Fruit fly (Drosophila melanogaster) whole organism, embryonic: ENCODE results near the gene CDase.

ENCODE experiments used
- Awh ChIP-seq: fragments of 200-800 bp; sonication (Bioruptor generic); IDR thresholded peaks from 2 replicates; pipeline ENCODE4, ENCODE4 v1.3.6; 2022; ENCODE audit warnings: missing biosample characterization, missing genetic modification characterization
- B-H1 ChIP-seq: fragments of 200-800 bp; sonication (Bioruptor generic); IDR thresholded peaks from 3 replicates; pipeline ENCODE4 v1.3.6; 2022; ENCODE audit warnings: missing biosample characterization, missing genetic modification characterization
- Blimp-1 ChIP-seq: fragments of 200-800 bp; sonication (Bioruptor generic); optimal IDR thresholded peaks from 3 replicates; lab custom pipeline; 2018; ENCODE audit warnings: missing biosample characterization, missing genetic modification characterization, mild to moderate bottlenecking, moderate library complexity, missing genetic modification reagents
- CG10462 ChIP-seq: fragments of 200-800 bp; sonication (Bioruptor generic); optimal IDR thresholded peaks from 2 replicates; lab custom pipeline; 2016; ENCODE audit warnings: missing biosample characterization, missing genetic modification characterization
- CG10959 ChIP-seq: fragments of 200-800 bp; sonication (Bioruptor generic); IDR thresholded peaks from 2 replicates; pipeline ENCODE4 v1.3.6; 2022; ENCODE audit warnings: missing biosample characterization, missing genetic modification characterization
- CG12769 ChIP-seq: fragments of 200-800 bp; sonication (Bioruptor generic); optimal IDR thresholded peaks from 2 replicates; lab custom pipeline; 2019; ENCODE audit warnings: missing biosample characterization, mild to moderate bottlenecking, missing genetic modification characterization, moderate library complexity
- CG13123 ChIP-seq: fragments of 200-800 bp; sonication (Bioruptor generic); optimal IDR thresholded peaks from 2 replicates; lab custom pipeline; 2016; ENCODE audit warnings: missing biosample characterization, missing genetic modification characterization
- CG13424 ChIP-seq: fragments of 200-800 bp; sonication (Bioruptor generic); optimal IDR thresholded peaks from 2 replicates; lab custom pipeline; 2019; ENCODE audit warnings: missing biosample characterization, mild to moderate bottlenecking, missing genetic modification characterization, moderate library complexity
- CG14667 ChIP-seq: fragments of 200-800 bp; sonication (Bioruptor generic); IDR thresholded peaks from 2 replicates; pipeline ENCODE4 v1.3.6; 2022; ENCODE audit warnings: missing biosample characterization, missing genetic modification characterization
- CG15479 ChIP-seq: fragments of 200-800 bp; sonication (Bioruptor generic); optimal IDR thresholded peaks from 3 replicates; lab custom pipeline; 2019; ENCODE audit warnings: missing biosample characterization, mild to moderate bottlenecking, missing genetic modification characterization, moderate library complexity
- CG1602 ChIP-seq: fragments of 200-800 bp; sonication (Bioruptor generic); optimal IDR thresholded peaks from 3 replicates; lab custom pipeline; 2016; ENCODE audit warnings: missing biosample characterization, missing genetic modification characterization
- CG16815 ChIP-seq: fragments of 200-800 bp; sonication (Bioruptor generic); optimal IDR thresholded peaks from 3 replicates; lab custom pipeline; 2017; ENCODE audit warnings: missing biosample characterization, mild to moderate bottlenecking, missing genetic modification characterization
- CG18011 ChIP-seq: fragments of 200-800 bp; sonication (Bioruptor generic); optimal IDR thresholded peaks from 2 replicates; lab custom pipeline; 2017; ENCODE audit warnings: missing biosample characterization, missing genetic modification characterization, mild to moderate bottlenecking, moderate library complexity, missing genotype
- CG2116 ChIP-seq: fragments of 200-800 bp; sonication (Bioruptor generic); optimal IDR thresholded peaks from 3 replicates; lab custom pipeline; 2018; ENCODE audit warnings: missing biosample characterization, mild to moderate bottlenecking, missing genetic modification characterization
- CG3065 ChIP-seq: fragments of 200-800 bp; sonication (Bioruptor generic); optimal IDR thresholded peaks from 2 replicates; lab custom pipeline; 2016; ENCODE audit warnings: missing biosample characterization, missing genetic modification characterization
- CG32772 ChIP-seq: fragments of 200-800 bp; sonication (Bioruptor generic); IDR thresholded peaks from 2 replicates; pipeline ENCODE4 v1.3.6; 2022; ENCODE audit warnings: missing biosample characterization, missing genetic modification characterization
- CG3838 ChIP-seq: fragments of 200-800 bp; sonication (Bioruptor generic); optimal IDR thresholded peaks from 3 replicates; lab custom pipeline; 2016; ENCODE audit warnings: missing biosample characterization, missing genetic modification characterization
- CG6683 ChIP-seq: fragments of 200-800 bp; sonication (Bioruptor generic); optimal IDR thresholded peaks from 2 replicates; lab custom pipeline; 2017; ENCODE audit warnings: missing biosample characterization, mild to moderate bottlenecking, missing genetic modification characterization, missing genetic modification reagents
- CG6765 ChIP-seq: fragments of 200-800 bp; sonication (Bioruptor generic); optimal IDR thresholded peaks from 3 replicates; lab custom pipeline; 2017; ENCODE audit warnings: missing biosample characterization, mild to moderate bottlenecking, missing genetic modification characterization
- CG6813 ChIP-seq: fragments of 200-800 bp; sonication (Bioruptor generic); optimal IDR thresholded peaks from 2 replicates; lab custom pipeline; 2017; ENCODE audit warnings: missing biosample characterization, missing genetic modification characterization, mild to moderate bottlenecking, moderate library complexity, missing genetic modification reagents
- CG8281 ChIP-seq: fragments of 200-800 bp; sonication (Bioruptor generic); optimal IDR thresholded peaks from 2 replicates; lab custom pipeline; 2018; ENCODE audit warnings: missing biosample characterization, mild to moderate bottlenecking, missing genetic modification characterization, moderate library complexity
- CG8359 ChIP-seq: fragments of 200-800 bp; sonication (Bioruptor generic); optimal IDR thresholded peaks from 2 replicates; lab custom pipeline; 2017; ENCODE audit warnings: missing biosample characterization, mild to moderate bottlenecking, missing genetic modification characterization, borderline replicate concordance
- CG8944 ChIP-seq: fragments of 200-800 bp; sonication (Bioruptor generic); optimal IDR thresholded peaks from 3 replicates; lab custom pipeline; 2016; ENCODE audit warnings: missing biosample characterization, missing genetic modification characterization
- CG9609 ChIP-seq: fragments of 200-800 bp; sonication (Bioruptor generic); optimal IDR thresholded peaks from 3 replicates; lab custom pipeline; 2016; ENCODE audit warnings: missing biosample characterization, missing genetic modification characterization
- CHES-1-like ChIP-seq: fragments of 200-800 bp; sonication (Bioruptor generic); optimal IDR thresholded peaks from 2 replicates; lab custom pipeline; 2016; ENCODE audit warnings: missing biosample characterization, missing genetic modification characterization
- Deaf1 ChIP-seq: fragments of 200-800 bp; optimal IDR thresholded peaks from 3 replicates; lab custom pipeline; 2019; ENCODE audit warnings: missing biosample characterization, mild to moderate bottlenecking, missing genetic modification characterization, moderate library complexity
- Eip74EF ChIP-seq, 2 experiments: fragments of 200-800 bp in 1 of 2; fragments of >200 bp in 1 of 2; sonication (Bioruptor generic) in 1 of 2; optimal IDR thresholded peaks; 2 replicates each; lab custom pipeline; 2017 to 2019; ENCODE audit warnings: missing biosample characterization in 2 of 2, missing genetic modification characterization in 2 of 2, mild to moderate bottlenecking in 1 of 2, moderate library complexity in 1 of 2
- Fer1 ChIP-seq: fragments of 200-800 bp; sonication (Bioruptor generic); optimal IDR thresholded peaks from 2 replicates; lab custom pipeline; 2017; ENCODE audit warnings: missing biosample characterization, mild to moderate bottlenecking, missing genetic modification characterization
- HLH54F ChIP-seq: fragments of 200-800 bp; sonication (Bioruptor generic); optimal IDR thresholded peaks from 3 replicates; lab custom pipeline; 2016; ENCODE audit warnings: missing biosample characterization, missing genetic modification characterization
- Hey ChIP-seq: fragments of 200-800 bp; sonication (Bioruptor generic); optimal IDR thresholded peaks from 3 replicates; lab custom pipeline; 2018; ENCODE audit warnings: missing biosample characterization, mild to moderate bottlenecking, missing genetic modification characterization
- Lhr ChIP-seq: fragments of 200-800 bp; sonication (Bioruptor generic); optimal IDR thresholded peaks from 3 replicates; lab custom pipeline; 2017; ENCODE audit warnings: mild to moderate bottlenecking, missing biosample characterization, missing genetic modification reagents, missing genetic modification characterization
- Mad ChIP-seq: fragments of 200-800 bp; sonication (Bioruptor generic); optimal IDR thresholded peaks from 2 replicates; lab custom pipeline; 2016; ENCODE audit warnings: missing biosample characterization, missing genetic modification characterization
- NFAT ChIP-seq: fragments of 200-800 bp; sonication (Bioruptor generic); IDR thresholded peaks from 2 replicates; pipeline ENCODE4 v1.3.6; 2022; ENCODE audit warnings: missing biosample characterization, missing genetic modification characterization
- Nf-YA ChIP-seq: fragments of 200-800 bp; sonication (Bioruptor generic); IDR thresholded peaks from 2 replicates; pipeline ENCODE4 v1.3.6; 2022; ENCODE audit warnings: missing biosample characterization, missing genetic modification characterization
- Poxn ChIP-seq: fragments of 200-800 bp; sonication (Bioruptor generic); IDR thresholded peaks from 2 replicates; pipeline ENCODE4 v1.3.6; 2022; ENCODE audit warnings: missing biosample characterization, missing genetic modification characterization
- Sry-β ChIP-seq: fragments of 200-800 bp; sonication (Bioruptor generic); optimal IDR thresholded peaks from 2 replicates; lab custom pipeline; 2018; ENCODE audit warnings: missing biosample characterization, mild to moderate bottlenecking, missing genetic modification characterization, moderate library complexity
- Taf1 ChIP-seq: fragments of 200-800 bp; sonication (Bioruptor generic); IDR thresholded peaks from 2 replicates; pipeline ENCODE4 v1.3.6; 2022; ENCODE audit warnings: missing biosample characterization, missing genetic modification characterization
- abd-A ChIP-seq: fragments of 200-800 bp; sonication (Bioruptor generic); optimal IDR thresholded peaks from 3 replicates; lab custom pipeline; 2019; ENCODE audit warnings: missing biosample characterization, mild to moderate bottlenecking, missing genetic modification characterization, moderate library complexity
- az2 ChIP-seq: fragments of 200-800 bp; sonication (Bioruptor generic); optimal IDR thresholded peaks from 3 replicates; lab custom pipeline; 2016; ENCODE audit warnings: missing biosample characterization, missing genetic modification characterization
- caup ChIP-seq: fragments of 200-800 bp; sonication (Bioruptor generic); optimal IDR thresholded peaks from 3 replicates; lab custom pipeline; 2017; ENCODE audit warnings: missing biosample characterization, mild to moderate bottlenecking, missing genetic modification characterization, moderate library complexity; ENCODE audit not compliant: severe bottlenecking
- da ChIP-seq: fragments of 200-800 bp; sonication (Bioruptor generic); optimal IDR thresholded peaks from 2 replicates; lab custom pipeline; 2016; ENCODE audit warnings: missing biosample characterization, missing genetic modification characterization
- grn ChIP-seq: fragments of 200-800 bp; sonication (Bioruptor generic); optimal IDR thresholded peaks from 3 replicates; lab custom pipeline; 2017; ENCODE audit warnings: missing biosample characterization, missing genetic modification characterization
- inv ChIP-seq: fragments of 200-800 bp; sonication (Bioruptor generic); IDR thresholded peaks from 2 replicates; pipeline ENCODE4 v1.3.6; 2022; ENCODE audit warnings: missing biosample characterization, missing genetic modification characterization; ENCODE audit not compliant: partially characterized antibody
- klu ChIP-seq: fragments of 200-800 bp; sonication (Bioruptor generic); IDR thresholded peaks from 2 replicates; pipeline ENCODE4 v1.3.6; 2022; ENCODE audit warnings: missing biosample characterization, missing genetic modification characterization
- kni ChIP-seq: fragments of 200-800 bp; sonication (Bioruptor generic); optimal IDR thresholded peaks from 3 replicates; lab custom pipeline; 2017; ENCODE audit warnings: mild to moderate bottlenecking, missing biosample characterization, missing genetic modification reagents, missing genetic modification characterization
- lab ChIP-seq: fragments of 200-800 bp; sonication (Bioruptor generic); optimal IDR thresholded peaks from 3 replicates; lab custom pipeline; 2017; ENCODE audit warnings: missing biosample characterization, missing genetic modification characterization, mild to moderate bottlenecking, moderate library complexity, missing genetic modification reagents
- lola ChIP-seq, 3 experiments: fragments of >200 bp in 2 of 3; fragments of 200-800 bp in 1 of 3; sonication (Bioruptor generic) in 1 of 3; optimal IDR thresholded peaks; 2 replicates each; lab custom pipeline; 2017 to 2019; ENCODE audit warnings: missing biosample characterization in 3 of 3, missing genetic modification characterization in 3 of 3, mild to moderate bottlenecking in 1 of 3, moderate library complexity in 1 of 3
- nerfin-2 ChIP-seq: fragments of 200-800 bp; sonication (Bioruptor generic); IDR thresholded peaks from 2 replicates; pipeline ENCODE4 v1.3.6; 2022; ENCODE audit warnings: missing biosample characterization, missing genetic modification characterization; ENCODE audit not compliant: partially characterized antibody
- sug ChIP-seq: fragments of 200-800 bp; optimal IDR thresholded peaks from 2 replicates; lab custom pipeline; 2019; ENCODE audit warnings: missing biosample characterization, mild to moderate bottlenecking, missing genetic modification characterization, moderate library complexity
- ttk ChIP-seq: fragments of 200-800 bp; sonication (Bioruptor generic); IDR thresholded peaks from 2 replicates; pipeline ENCODE4 v2.1.2; 2022; ENCODE audit warnings: missing biosample characterization, missing genetic modification characterization
- usp ChIP-seq: fragments of >200 bp; optimal IDR thresholded peaks from 2 replicates; lab custom pipeline; 2017; ENCODE audit warnings: missing biosample characterization, missing genetic modification characterization

Gene CDase

DNA sequence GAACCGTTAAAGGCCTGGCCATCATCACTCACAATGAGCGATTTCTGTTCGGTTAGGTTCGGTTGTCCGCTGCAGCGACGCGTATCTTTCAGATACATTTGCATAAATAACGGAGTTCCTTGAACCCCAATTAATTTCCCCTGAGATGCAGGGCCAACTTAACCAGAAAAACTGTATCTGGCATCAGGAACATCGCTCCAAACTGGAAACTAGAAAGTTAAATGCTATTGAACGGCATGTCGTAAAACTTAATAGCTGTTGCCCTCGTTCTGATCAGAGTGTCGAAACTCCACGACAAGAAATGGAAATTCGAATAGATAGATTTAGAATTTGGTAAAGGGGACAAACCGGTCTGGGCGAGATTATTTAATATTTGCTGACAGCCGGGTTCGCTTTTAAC lies 13.0 kb downstream of the CDase start:
- TF ChIP-seq Blimp-1 (peak; percentile 46), CHES-1-like (GFP tag; lab: Kevin White, UChicago) (no peak), lab (GFP tag; lab: Kevin White, UChicago) (no peak), CG3065 (GFP tag; lab: Kevin White, UChicago) (no peak), Fer1 (no peak), CG8281 (tag; lab: Kevin White, UChicago) (no peak), CG1602 (GFP tag; lab: Kevin White, UChicago) (no peak), da (GFP tag; lab: Kevin White, UChicago) (no peak), nerfin-2 (GFP tag; lab: Robert Waterston, UW) (no peak), NFAT (GFP tag; lab: Robert Waterston, UW) (no peak), Lhr (GFP tag; lab: Kevin White, UChicago) (no peak), abd-A (tag; lab: Kevin White, UChicago) (peak; percentile 81), Deaf1 (tag; lab: Kevin White, UChicago) (no peak), Poxn (GFP tag; lab: Robert Waterston, UW) (no peak), kni (GFP tag; lab: Kevin White, UChicago) (peak; percentile 62), Hey (tag; lab: Kevin White, UChicago) (no peak), CG14667 (GFP tag; lab: Robert Waterston, UW) (no peak), CG32772 (no peak), CG13424 (tag; lab: Kevin White, UChicago) (no peak), Eip74EF (GFP tag; optimal IDR thresholded peaks at IDR 0.05; lab: Kevin White, UChicago) (no peak), HLH54F (GFP tag; lab: Kevin White, UChicago) (no peak), CG9609 (GFP tag; lab: Kevin White, UChicago) (no peak), lola (GFP tag; optimal IDR thresholded peaks at IDR 0.05; lab: Kevin White, UChicago) (no peak), CG15479 (GFP tag; lab: Kevin White, UChicago) (no peak), CG2116 (GFP tag; lab: Kevin White, UChicago) (no peak), CG10462 (GFP tag; lab: Kevin White, UChicago) (no peak), klu (GFP tag; lab: Robert Waterston, UW) (no peak), CG6683 (GFP tag; lab: Kevin White, UChicago) (no peak), CG3838 (GFP tag; lab: Kevin White, UChicago) (no peak), usp (GFP tag; lab: Kevin White, UChicago) (no peak), inv (GFP tag; lab: Robert Waterston, UW) (no peak), CG8359 (no peak), ttk (GFP tag; lab: Robert Waterston, UW) (no peak), B-H1 (GFP tag; lab: Robert Waterston, UW) (no peak), CG12769 (tag; lab: Kevin White, UChicago) (peak; percentile 50), Taf1 (GFP tag; lab: Robert Waterston, UW) (no peak), grn (no peak), CG10959 (GFP tag; lab: Robert Waterston, UW) (no peak), Nf-YA (GFP tag; lab: Robert Waterston, UW) (no peak), Awh (GFP tag; lab: Robert Waterston, UW) (peak; percentile 12; the same call in 1 of the 2 replicates), Mad (GFP tag; lab: Kevin White, UChicago) (no peak), CG8944 (no peak), CG13123 (GFP tag; lab: Kevin White, UChicago) (no peak), caup (GFP tag; lab: Kevin White, UChicago) (no peak), CG16815 (GFP tag; lab: Kevin White, UChicago) (no peak), CG18011 (GFP tag; lab: Kevin White, UChicago) (no peak), sug (no peak), Sry-β (GFP tag; lab: Kevin White, UChicago) (no peak), az2 (no peak), CG6765 (GFP tag; lab: Kevin White, UChicago) (no peak), CG6813 (no peak)
